Fruit fly (Drosophila melanogaster): ENCODE data around the gene CG8664.

CG8664 gene

DNA sequence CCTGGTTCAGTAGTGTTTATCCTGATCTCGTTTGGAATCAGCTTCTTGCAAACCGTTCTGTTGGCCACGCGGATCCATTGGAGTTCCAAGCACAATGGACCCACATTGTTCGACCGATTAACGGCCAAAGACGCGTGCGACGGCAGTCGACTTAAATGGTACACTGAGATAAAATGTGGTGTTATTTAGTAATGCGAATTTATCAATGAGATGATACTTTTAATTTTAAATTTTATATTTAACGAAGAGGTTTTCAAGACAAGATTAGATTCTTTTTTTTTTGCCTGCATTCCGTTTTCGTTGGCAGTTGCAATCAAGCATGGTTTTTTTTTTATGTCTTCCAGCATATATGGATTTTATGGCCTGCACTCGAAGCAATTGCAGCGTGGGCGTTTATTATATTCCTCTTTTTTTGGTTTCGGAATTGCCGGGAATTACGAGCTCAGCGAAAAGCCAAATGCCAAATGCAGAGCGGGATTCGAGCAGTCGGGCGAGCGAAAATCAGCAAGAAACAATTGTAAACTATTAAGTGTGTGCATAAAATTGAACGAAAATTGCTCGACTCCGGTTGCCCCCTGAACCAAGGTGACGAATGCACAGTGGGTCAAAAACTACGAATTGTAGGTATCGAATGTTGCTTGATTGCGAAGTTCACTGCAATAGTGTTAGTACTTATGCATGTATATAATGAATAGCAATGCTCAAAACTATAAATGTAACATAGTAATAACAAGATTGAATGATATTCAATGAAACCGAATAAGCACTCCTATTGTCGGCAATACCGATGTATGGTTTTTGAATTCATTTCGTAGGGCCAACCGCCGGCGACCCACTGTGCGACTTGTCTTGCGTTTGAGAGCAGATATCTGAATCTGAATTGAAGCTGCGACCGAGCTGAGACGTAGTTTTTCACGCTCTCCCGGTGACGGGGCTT lies 16.6 kb upstream of the CG8664 start (continued):
- TF ChIP-seq sr (GFP tag; IDR thresholded peaks at IDR 0.05) = no peak
- peak; percentile 12 for TF ChIP-seq CG1602 (GFP tag; optimal IDR thresholded peaks at IDR 0.05)
- peak; percentile 49 for TF ChIP-seq CG14441 (GFP tag; IDR thresholded peaks at IDR 0.05)
- peak; percentile 1 for TF ChIP-seq CG16815 (GFP tag; optimal IDR thresholded peaks at IDR 0.05)
- TF ChIP-seq Blimp-1 (GFP tag; optimal IDR thresholded peaks at IDR 0.05) = peak; percentile 60
- TF ChIP-seq danr (GFP tag; IDR thresholded peaks at IDR 0.05) = peak; percentile 60
- TF ChIP-seq Bdp1 (GFP tag; optimal IDR thresholded peaks at IDR 0.05) = peak; percentile 52
- TF ChIP-seq ATbp (GFP tag; optimal IDR thresholded peaks at IDR 0.05) = peak; percentile 58
- TF ChIP-seq lov (optimal IDR thresholded peaks at IDR 0.05) = no peak
- no peak for TF ChIP-seq lov (GFP tag; IDR thresholded peaks at IDR 0.05)
- peak; percentile 75 for TF ChIP-seq unpg (GFP tag; optimal IDR thresholded peaks at IDR 0.05)
- no peak for TF ChIP-seq crp (GFP tag; optimal IDR thresholded peaks at IDR 0.05)
- TF ChIP-seq Xrp1 (GFP tag; IDR thresholded peaks at IDR 0.05) = peak; percentile 60
- peak; percentile 61 for TF ChIP-seq caup (GFP tag; optimal IDR thresholded peaks at IDR 0.05; ENCODE audit: severe bottlenecking)
- TF ChIP-seq zf30C (GFP tag; optimal IDR thresholded peaks at IDR 0.05) = no peak
- TF ChIP-seq CG30431 (GFP tag; optimal IDR thresholded peaks at IDR 0.05) = no peak
- peak; percentile 63 for TF ChIP-seq sug (tag; optimal IDR thresholded peaks at IDR 0.05)
- peak; percentile 5 for TF ChIP-seq CG2116 (GFP tag; optimal IDR thresholded peaks at IDR 0.05)
- TF ChIP-seq pum (GFP tag; optimal IDR thresholded peaks at IDR 0.05) = peak; percentile 51
- peak; percentile 24 for TF ChIP-seq CTCF (GFP tag; optimal IDR thresholded peaks at IDR 0.05)
- TF ChIP-seq kah (GFP tag; optimal IDR thresholded peaks at IDR 0.05) = peak; percentile 1
- peak; percentile 60 for TF ChIP-seq Sox102F (GFP tag; optimal IDR thresholded peaks at IDR 0.05)
- TF ChIP-seq CG15011 (GFP tag; optimal IDR thresholded peaks at IDR 0.05) = peak; percentile 21
- TF ChIP-seq CG9876 (GFP tag; optimal IDR thresholded peaks at IDR 0.05) = peak; percentile 34
- TF ChIP-seq btn (GFP tag; optimal IDR thresholded peaks at IDR 0.05) = peak; percentile 38
- TF ChIP-seq Elba2 (GFP tag; optimal IDR thresholded peaks at IDR 0.05) = no peak
- peak; percentile 73 for TF ChIP-seq lmd (GFP tag; IDR thresholded peaks at IDR 0.05)
- peak; percentile 45 for TF ChIP-seq pnt (GFP tag; optimal IDR thresholded peaks at IDR 0.05)
- TF ChIP-seq fd3F (GFP tag; optimal IDR thresholded peaks at IDR 0.05) = peak; percentile 29
- TF ChIP-seq Dip2 (GFP tag; IDR thresholded peaks at IDR 0.05) = no peak
- peak; percentile 18 for TF ChIP-seq CG1647 (GFP tag; optimal IDR thresholded peaks at IDR 0.05)
- peak; percentile 79 for TF ChIP-seq CG2678 (tag; optimal IDR thresholded peaks at IDR 0.05)
- TF ChIP-seq Hsf (GFP tag; optimal IDR thresholded peaks at IDR 0.05) = peak; percentile 51
- TF ChIP-seq CG13775 (GFP tag; optimal IDR thresholded peaks at IDR 0.05) = peak; percentile 45
- TF ChIP-seq zen2 (GFP tag; IDR thresholded peaks at IDR 0.05; ENCODE audit: partially characterized antibody) = no peak
- no peak for TF ChIP-seq Bgb (GFP tag; IDR thresholded peaks at IDR 0.05; ENCODE audit: partially characterized antibody)
- peak; percentile 85 for TF ChIP-seq CG12769 (tag; optimal IDR thresholded peaks at IDR 0.05)
- TF ChIP-seq CG2199 (GFP tag; IDR thresholded peaks at IDR 0.05) = no peak
- TF ChIP-seq dm (GFP tag; optimal IDR thresholded peaks at IDR 0.05) = no peak
- no peak for TF ChIP-seq sna (GFP tag; IDR thresholded peaks at IDR 0.05; ENCODE audit: partially characterized antibody)
- peak; percentile 37 for TF ChIP-seq phol (tag; optimal IDR thresholded peaks at IDR 0.05)
- TF ChIP-seq CG8089 (GFP tag; optimal IDR thresholded peaks at IDR 0.05) = peak; percentile 6
- TF ChIP-seq Max (GFP tag; optimal IDR thresholded peaks at IDR 0.05) = no peak
- peak; percentile 65 for TF ChIP-seq CG12155 (GFP tag; optimal IDR thresholded peaks at IDR 0.05)
- peak; percentile 14 for TF ChIP-seq nau (GFP tag; optimal IDR thresholded peaks at IDR 0.05)
- no peak for TF ChIP-seq CG8765 (GFP tag; IDR thresholded peaks at IDR 0.05)
- peak; percentile 72 for TF ChIP-seq Ptx1 (GFP tag; IDR thresholded peaks at IDR 0.05)
- peak; percentile 18 for TF ChIP-seq CG33557 (GFP tag; optimal IDR thresholded peaks at IDR 0.05)
- TF ChIP-seq CG10431 (GFP tag; optimal IDR thresholded peaks at IDR 0.05) = no peak
